Worm (Caenorhabditis elegans) whole organism, L3 larva: ENCODE data around the gene smc-4.

Source experiments
- aly-2 ChIP-seq: fragments of 150-350 bp; optimal IDR thresholded peaks from 2 replicates; lab custom pipeline; 2014; ENCODE audit warnings: missing biosample characterization, missing genetic modification characterization
- ama-1 ChIP-seq: fragments of 150-350 bp; optimal IDR thresholded peaks from 2 replicates; lab custom pipeline; 2018
- ceh-82 ChIP-seq: fragments of 150-350 bp; optimal IDR thresholded peaks from 2 replicates; lab custom pipeline; 2014; ENCODE audit warnings: missing biosample characterization, missing genetic modification characterization
- elt-1 ChIP-seq: fragments of 150-350 bp; optimal IDR thresholded peaks from 2 replicates; lab custom pipeline; 2014; ENCODE audit warnings: missing biosample characterization, missing genetic modification characterization
- hmg-11 ChIP-seq: sonication (generic microtip); optimal IDR thresholded peaks from 2 replicates; lab custom pipeline; 2016; ENCODE audit warnings: missing genetic modification characterization, missing compliant biosample characterization
- lin-39 ChIP-seq: fragments of 150-350 bp; optimal IDR thresholded peaks from 2 replicates; lab custom pipeline; 2018; ENCODE audit warnings: missing biosample characterization, missing genetic modification reagents, missing genetic modification characterization
- nhr-237 ChIP-seq: fragments of 150-350 bp; optimal IDR thresholded peaks from 2 replicates; lab custom pipeline; 2014; ENCODE audit warnings: missing biosample characterization, missing genetic modification characterization
- nhr-76 ChIP-seq: fragments of 150-350 bp; sonication (generic microtip); optimal IDR thresholded peaks from 5 replicates; lab custom pipeline; 2014; ENCODE audit warnings: missing biosample characterization, missing genetic modification characterization
- ztf-11 ChIP-seq: fragments of 150-350 bp; optimal IDR thresholded peaks from 2 replicates; lab custom pipeline; 2014; ENCODE audit warnings: missing biosample characterization, missing genetic modification characterization

DNA sequence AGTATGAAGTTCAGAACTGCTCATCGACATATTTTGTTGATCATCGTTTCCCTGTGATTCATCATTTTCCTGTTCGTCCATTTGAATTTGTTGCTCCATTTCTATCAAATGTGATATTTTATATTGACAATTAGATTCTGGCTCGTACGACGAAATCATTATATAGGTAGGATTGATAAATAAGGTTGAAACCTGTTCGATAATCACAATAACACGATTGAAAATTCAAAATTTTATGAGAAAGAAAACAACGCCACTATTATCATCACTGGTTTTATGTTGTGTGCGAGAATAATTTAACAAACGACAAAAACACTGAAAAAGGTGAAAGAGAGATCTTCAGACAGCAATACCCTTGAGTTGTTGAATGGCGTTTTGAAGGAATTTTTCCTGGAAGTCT is 7.0 kb downstream of the smc-4 start, which contains the start of gene apc-11:
- TF ChIP-seq nhr-237 (tag; lab: Kevin White, UChicago) (no peak), ceh-82 (no peak), lin-39 (tag; lab: Kevin White, UChicago) (no peak), ama-1 (lab: Kevin White, UChicago) (no peak), hmg-11 (tag; lab: Kevin White, UChicago) (no peak), ztf-11 (tag; lab: Kevin White, UChicago) (no peak), elt-1 (no peak), aly-2 (tag; lab: Kevin White, UChicago) (no peak), nhr-76 (tag; lab: Kevin White, UChicago) (no peak)
